Worm (Caenorhabditis elegans) whole organism, late embryonic: ENCODE results near the gene hex-5.

Source experiments
- C38D4.7 ChIP-seq: fragments of 200-800 bp; sonication (Bioruptor generic); optimal IDR thresholded peaks from 2 replicates; lab custom pipeline; 2018; ENCODE audit warnings: mild to moderate bottlenecking, missing genetic modification characterization, moderate library complexity, missing compliant biosample characterization
- F13H6.1 ChIP-seq: sonication (generic microtip); optimal IDR thresholded peaks from 2 replicates; lab custom pipeline; 2016; ENCODE audit warnings: missing genetic modification characterization, missing compliant biosample characterization
- K02D7.2 ChIP-seq: sonication (generic microtip); optimal IDR thresholded peaks from 2 replicates; lab custom pipeline; 2017; ENCODE audit warnings: mild to moderate bottlenecking, missing genetic modification characterization, missing compliant biosample characterization
- K09A11.1 ChIP-seq: sonication (generic microtip); optimal IDR thresholded peaks from 2 replicates; lab custom pipeline; 2017; ENCODE audit warnings: antibody characterized with exemption, mild to moderate bottlenecking, missing genetic modification characterization, missing compliant biosample characterization; ENCODE audit not compliant: insufficient read depth
- T23F11.4 ChIP-seq: fragments of 200-800 bp; sonication (Bioruptor generic); optimal IDR thresholded peaks from 2 replicates; lab custom pipeline; 2018; ENCODE audit warnings: mild to moderate bottlenecking, missing genetic modification characterization, missing compliant biosample characterization
- ceh-14 ChIP-seq: sonication (generic microtip); optimal IDR thresholded peaks from 2 replicates; lab custom pipeline; 2016; ENCODE audit warnings: missing genotype, missing genetic modification characterization, missing compliant biosample characterization
- ceh-18 ChIP-seq: sonication (generic microtip); optimal IDR thresholded peaks from 2 replicates; lab custom pipeline; 2016; ENCODE audit warnings: missing genetic modification characterization, missing compliant biosample characterization
- ceh-24 ChIP-seq: sonication (generic microtip); optimal IDR thresholded peaks from 2 replicates; lab custom pipeline; 2016; ENCODE audit warnings: mild to moderate bottlenecking, missing genetic modification characterization, missing compliant biosample characterization
- ceh-30 ChIP-seq: fragments of 150-350 bp; optimal IDR thresholded peaks from 2 replicates; lab custom pipeline; 2014; ENCODE audit warnings: missing biosample characterization, missing genetic modification characterization
- ceh-31 ChIP-seq: sonication (generic microtip); optimal IDR thresholded peaks from 2 replicates; lab custom pipeline; 2016; ENCODE audit warnings: missing genetic modification characterization, missing compliant biosample characterization
- ceh-48 ChIP-seq: sonication (generic microtip); optimal IDR thresholded peaks from 2 replicates; lab custom pipeline; 2016; ENCODE audit warnings: missing genetic modification characterization, inconsistent platforms, missing compliant biosample characterization
- ceh-6 ChIP-seq: fragments of 200-800 bp; sonication (Bioruptor generic); optimal IDR thresholded peaks from 2 replicates; lab custom pipeline; 2018; ENCODE audit warnings: mild to moderate bottlenecking, missing genetic modification characterization, missing compliant biosample characterization
- ceh-9 ChIP-seq: sonication (generic microtip); optimal IDR thresholded peaks from 2 replicates; lab custom pipeline; 2016; ENCODE audit warnings: mild to moderate bottlenecking, missing genetic modification characterization, inconsistent platforms, missing compliant biosample characterization
- dmd-4 ChIP-seq: sonication (generic microtip); optimal IDR thresholded peaks from 2 replicates; lab custom pipeline; 2016; ENCODE audit warnings: borderline replicate concordance, missing genetic modification characterization, missing compliant biosample characterization
- elt-4 ChIP-seq: sonication (generic microtip); optimal IDR thresholded peaks from 2 replicates; lab custom pipeline; 2016; ENCODE audit warnings: missing genetic modification characterization, missing compliant biosample characterization
- ets-4 ChIP-seq: sonication (generic microtip); optimal IDR thresholded peaks from 2 replicates; lab custom pipeline; 2016; ENCODE audit warnings: missing genetic modification characterization, missing compliant biosample characterization
- eyg-1 ChIP-seq: sonication (generic microtip); optimal IDR thresholded peaks from 2 replicates; lab custom pipeline; 2016; ENCODE audit warnings: missing genotype, missing genetic modification characterization, missing compliant biosample characterization
- fax-1 ChIP-seq: sonication (generic microtip); optimal IDR thresholded peaks from 2 replicates; lab custom pipeline; 2016; ENCODE audit warnings: missing genotype, missing genetic modification characterization, missing compliant biosample characterization
- fkh-10 ChIP-seq: fragments of 150-350 bp; optimal IDR thresholded peaks from 2 replicates; lab custom pipeline; 2014; ENCODE audit warnings: missing biosample characterization, missing genetic modification reagents, missing genetic modification characterization
- gmeb-2 ChIP-seq: sonication (generic microtip); optimal IDR thresholded peaks from 2 replicates; lab custom pipeline; 2016; ENCODE audit warnings: missing genetic modification characterization, inconsistent platforms, missing compliant biosample characterization
- hlh-13 ChIP-seq: fragments of 200-800 bp; sonication (Bioruptor generic); optimal IDR thresholded peaks from 2 replicates; lab custom pipeline; 2018; ENCODE audit warnings: mild to moderate bottlenecking, missing genetic modification characterization, missing compliant biosample characterization
- hlh-15 ChIP-seq: sonication (generic microtip); optimal IDR thresholded peaks from 2 replicates; lab custom pipeline; 2016; ENCODE audit warnings: missing genetic modification characterization, missing compliant biosample characterization
- hlh-30 ChIP-seq: sonication (generic microtip); optimal IDR thresholded peaks from 2 replicates; lab custom pipeline; 2017; ENCODE audit warnings: antibody characterized with exemption, missing genetic modification characterization, missing compliant biosample characterization; ENCODE audit not compliant: insufficient read depth
- mec-3 ChIP-seq: sonication (generic microtip); optimal IDR thresholded peaks from 2 replicates; lab custom pipeline; 2016; ENCODE audit warnings: borderline replicate concordance, missing genetic modification characterization, missing compliant biosample characterization
- nfya-1 ChIP-seq: sonication (generic microtip); optimal IDR thresholded peaks from 2 replicates; lab custom pipeline; 2017; ENCODE audit warnings: missing genetic modification characterization, mild to moderate bottlenecking, missing compliant biosample characterization, antibody characterized with exemption, moderate library complexity
- nhr-11 ChIP-seq: fragments of 150-350 bp; optimal IDR thresholded peaks from 2 replicates; lab custom pipeline; 2014; ENCODE audit warnings: missing biosample characterization, missing genetic modification characterization
- nhr-232 ChIP-seq: sonication (generic microtip); optimal IDR thresholded peaks from 2 replicates; lab custom pipeline; 2016; ENCODE audit warnings: missing genetic modification characterization, missing compliant biosample characterization
- npax-4 ChIP-seq: sonication (generic microtip); optimal IDR thresholded peaks from 2 replicates; lab custom pipeline; 2016; ENCODE audit warnings: missing genetic modification characterization, missing compliant biosample characterization
- pat-9 ChIP-seq: fragments of 200-800 bp; sonication (Bioruptor generic); optimal IDR thresholded peaks from 2 replicates; lab custom pipeline; 2018; ENCODE audit warnings: mild to moderate bottlenecking, missing genetic modification characterization, moderate library complexity, missing compliant biosample characterization
- pax-1 ChIP-seq: fragments of 150-350 bp; optimal IDR thresholded peaks from 2 replicates; lab custom pipeline; 2014; ENCODE audit warnings: missing biosample characterization, missing genetic modification characterization
- pha-2 ChIP-seq: sonication (generic microtip); optimal IDR thresholded peaks from 2 replicates; lab custom pipeline; 2017; ENCODE audit warnings: mild to moderate bottlenecking, missing genetic modification characterization, missing compliant biosample characterization
- pha-4 ChIP-seq: fragments of 150-350 bp; optimal IDR thresholded peaks from 2 replicates; lab custom pipeline; 2018; ENCODE audit warnings: missing biosample characterization, missing genetic modification reagents, missing genetic modification characterization
- pqm-1 ChIP-seq: sonication (generic microtip); optimal IDR thresholded peaks from 2 replicates; lab custom pipeline; 2016; ENCODE audit warnings: missing genetic modification characterization, missing compliant biosample characterization
- rnt-1 ChIP-seq: sonication (generic microtip); optimal IDR thresholded peaks from 2 replicates; lab custom pipeline; 2016; ENCODE audit warnings: missing genetic modification characterization, missing compliant biosample characterization
- sdc-2 ChIP-seq: sonication (generic microtip); optimal IDR thresholded peaks from 2 replicates; lab custom pipeline; 2016; ENCODE audit warnings: missing genotype, missing genetic modification characterization, missing compliant biosample characterization
- sox-2 ChIP-seq: fragments of 200-800 bp; sonication (Bioruptor generic); IDR thresholded peaks from 2 replicates; pipeline ENCODE4 v1.3.6; 2022; ENCODE audit warnings: missing genetic modification reagents, missing genetic modification characterization, missing compliant biosample characterization
- sox-4 ChIP-seq: sonication (generic microtip); optimal IDR thresholded peaks from 2 replicates; lab custom pipeline; 2017; ENCODE audit warnings: mild to moderate bottlenecking, missing genetic modification characterization, inconsistent platforms, missing compliant biosample characterization
- ttx-3 ChIP-seq: sonication (generic microtip); optimal IDR thresholded peaks from 2 replicates; lab custom pipeline; 2016; ENCODE audit warnings: missing genetic modification reagents, missing genetic modification characterization, missing compliant biosample characterization
- unc-3 ChIP-seq, 2 experiments: fragments of 200-800 bp in 1 of 2; sonication (Bioruptor generic) in 1 of 2; sonication (generic microtip) in 1 of 2; conservative IDR thresholded peaks in 1 of 2; optimal IDR thresholded peaks in 1 of 2; 2 replicates each; pipeline versions ENCODE4 v1.3.6 to Lab custom; 2016 to 2022; ENCODE audit warnings: missing compliant biosample characterization in 2 of 2, missing genetic modification characterization in 2 of 2, missing genetic modification reagents in 1 of 2
- unc-42 ChIP-seq: sonication (generic microtip); optimal IDR thresholded peaks from 2 replicates; lab custom pipeline; 2016; ENCODE audit warnings: missing genotype, missing genetic modification characterization, missing compliant biosample characterization
- unc-86 ChIP-seq: sonication (generic microtip); optimal IDR thresholded peaks from 2 replicates; lab custom pipeline; 2016; ENCODE audit warnings: missing genetic modification characterization, missing compliant biosample characterization

hex-5 gene

DNA sequence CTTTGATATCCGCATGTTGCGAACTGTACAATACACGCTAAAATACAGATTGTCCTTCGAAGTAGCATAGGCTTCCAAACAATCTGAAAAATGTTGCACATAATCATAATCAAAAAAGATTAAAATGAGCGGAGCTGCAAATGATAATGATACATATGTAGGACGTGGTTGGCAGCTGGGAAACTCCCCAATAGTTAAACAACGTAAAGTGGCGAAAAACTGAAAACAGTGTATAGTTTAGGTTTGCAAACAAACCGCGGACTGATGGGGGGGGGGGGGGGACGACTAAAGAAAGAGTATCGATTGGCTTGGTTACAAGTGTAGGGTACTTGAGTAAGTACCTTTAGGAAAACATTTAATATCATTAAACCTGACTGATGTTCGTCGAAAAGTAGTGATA, at the start of gene hex-5:
Gene hex-5, minus strand, starts transcription at position 101 of the 400 bp plus-strand sequence.
- TF ChIP-seq ets-4 (tag; lab: Kevin White, UChicago) (no peak), F13H6.1 (tag; lab: Kevin White, UChicago) (no peak), nfya-1 (tag; lab: Kevin White, UChicago) (no peak), unc-86 (tag; lab: Kevin White, UChicago) (no peak), K09A11.1 (tag; lab: Kevin White, UChicago) (no peak), gmeb-2 (tag; lab: Kevin White, UChicago) (no peak), pha-4 (tag; lab: Kevin White, UChicago) (no peak), fkh-10 (GFP tag; lab: Kevin White, UChicago) (no peak), unc-42 (tag; lab: Kevin White, UChicago) (no peak), ceh-24 (tag; lab: Kevin White, UChicago) (no peak), pha-2 (tag; lab: Kevin White, UChicago) (no peak), T23F11.4 (GFP tag; lab: Kevin White, UChicago) (no peak), pax-1 (tag; lab: Kevin White, UChicago) (no peak), hlh-13 (GFP tag; lab: Kevin White, UChicago) (no peak), ceh-14 (tag; lab: Kevin White, UChicago) (no peak), C38D4.7 (no peak), hlh-30 (tag; lab: Kevin White, UChicago) (no peak)

DNA sequence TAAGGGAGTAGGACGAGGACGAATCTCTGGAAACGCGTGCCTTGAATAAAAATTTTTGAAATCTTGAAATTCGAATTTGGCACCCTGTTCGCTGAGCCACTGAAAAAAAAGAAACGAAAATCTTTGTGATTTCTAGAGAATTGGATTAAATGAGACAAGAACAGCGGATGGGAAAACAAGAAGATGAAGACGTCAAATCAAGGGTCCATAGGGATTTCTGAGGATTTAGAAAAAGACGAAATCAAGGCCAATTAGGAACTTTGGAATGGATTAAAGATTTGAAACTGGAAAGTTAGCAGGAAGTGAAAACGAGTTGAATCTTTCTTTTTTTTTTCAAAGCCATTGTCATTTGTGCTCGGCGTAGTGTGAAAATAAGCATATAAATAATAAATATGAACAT, 49.5 kb upstream of the hex-5 start, which contains the start of gene pag-3:
Gene pag-3, minus strand, starts transcription at position 101 of the 400 bp plus-strand sequence.
- no peak for TF ChIP-seq ceh-31
- TF ChIP-seq hlh-15 (tag; lab: Kevin White, UChicago): no peak
- no peak for TF ChIP-seq K02D7.2 (tag; lab: Kevin White, UChicago)
- no peak for TF ChIP-seq elt-4
- TF ChIP-seq npax-4: no peak
- no peak for TF ChIP-seq nhr-232

DNA sequence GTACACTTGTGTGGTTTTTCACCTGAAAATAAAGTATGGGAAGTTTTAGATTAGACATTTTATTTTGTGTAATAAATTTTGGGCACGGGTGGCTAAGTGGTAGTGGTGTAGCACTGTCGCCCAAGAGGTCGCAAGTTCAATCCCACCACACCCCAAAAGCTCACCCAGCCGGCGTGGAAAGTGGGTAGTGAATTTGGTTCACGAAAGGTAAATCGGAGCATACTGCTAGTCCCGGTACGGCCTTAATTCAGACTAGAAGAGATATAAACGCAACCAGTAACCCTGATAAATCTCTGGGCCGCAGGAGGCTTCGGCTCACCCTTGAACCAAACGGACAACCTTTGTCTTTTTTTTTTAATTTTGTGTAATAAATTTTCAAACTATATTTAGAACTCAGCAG, 46.7 kb upstream of the hex-5 start:
- TF ChIP-seq pha-2 (tag; lab: Kevin White, UChicago): no peak
- no peak for TF ChIP-seq nhr-11 (tag; lab: Kevin White, UChicago)
- TF ChIP-seq sdc-2 (tag; lab: Kevin White, UChicago): no peak
- no peak for TF ChIP-seq ceh-30 (tag; lab: Kevin White, UChicago)
- TF ChIP-seq pha-4 (tag; lab: Kevin White, UChicago): no peak
- no peak for TF ChIP-seq rnt-1
- no peak for TF ChIP-seq ceh-6
- TF ChIP-seq K09A11.1 (tag; lab: Kevin White, UChicago): no peak
- no peak for TF ChIP-seq unc-3 (GFP tag; conservative IDR thresholded peaks at IDR 0.05; lab: Robert Waterston, UW)
- no peak for TF ChIP-seq unc-3 (tag; optimal IDR thresholded peaks at IDR 0.05; lab: Kevin White, UChicago)
- TF ChIP-seq pqm-1 (tag; lab: Kevin White, UChicago): no peak
- TF ChIP-seq pax-1 (tag; lab: Kevin White, UChicago): no peak
- no peak for TF ChIP-seq ceh-24 (tag; lab: Kevin White, UChicago)
- no peak for TF ChIP-seq sox-2 (GFP tag; lab: Robert Waterston, UW)
- TF ChIP-seq ceh-48: no peak
- no peak for TF ChIP-seq unc-86 (tag; lab: Kevin White, UChicago)
- no peak for TF ChIP-seq ceh-14 (tag; lab: Kevin White, UChicago)
- TF ChIP-seq pat-9: no peak
- no peak for TF ChIP-seq dmd-4
- TF ChIP-seq fax-1 (tag; lab: Kevin White, UChicago): no peak
- no peak for TF ChIP-seq T23F11.4 (GFP tag; lab: Kevin White, UChicago)

DNA sequence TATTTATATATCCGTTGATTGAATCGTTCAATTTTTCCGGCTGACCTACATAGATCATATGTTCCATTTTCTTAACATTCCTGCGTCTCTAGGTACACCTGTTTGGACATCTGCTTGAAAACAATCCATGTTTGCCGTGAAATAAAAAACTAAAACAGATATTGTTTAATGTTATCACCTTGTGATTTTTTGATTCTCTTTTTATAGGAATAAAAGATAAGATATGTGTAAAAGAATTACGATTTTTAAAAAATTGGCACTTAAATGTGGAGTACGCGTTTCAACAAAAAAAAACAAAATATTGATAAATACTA, 42.3 kb upstream of the hex-5 start:
- no peak for TF ChIP-seq sox-2 (GFP tag; lab: Robert Waterston, UW)
- no peak for TF ChIP-seq fax-1 (tag; lab: Kevin White, UChicago)
- no peak for TF ChIP-seq eyg-1 (tag; lab: Kevin White, UChicago)
- no peak for TF ChIP-seq unc-42 (tag; lab: Kevin White, UChicago)
- TF ChIP-seq ceh-24 (tag; lab: Kevin White, UChicago): no peak
- no peak for TF ChIP-seq ceh-18 (tag; lab: Kevin White, UChicago)
- TF ChIP-seq mec-3: no peak
- no peak for TF ChIP-seq pax-1 (tag; lab: Kevin White, UChicago)
- no peak for TF ChIP-seq ceh-9 (tag; lab: Kevin White, UChicago)
- no peak for TF ChIP-seq ttx-3 (tag; lab: Kevin White, UChicago)
- no peak for TF ChIP-seq pha-4 (tag; lab: Kevin White, UChicago)
- no peak for TF ChIP-seq C38D4.7
- TF ChIP-seq ceh-6: no peak
- TF ChIP-seq nhr-232: no peak
- TF ChIP-seq sox-4 (tag; lab: Kevin White, UChicago): no peak
- TF ChIP-seq, all 69 proteins: peak for 0
